Worm (Caenorhabditis elegans): Measurements from ENCODE around the gene Y50D4C.6.
A peak's percentile ranks its signal among the peaks of the same experiment; 100 is the strongest.

The Y50D4C.6 gene

ce11 chrV:903460-903859 lies 46.2 kb downstream of the Y50D4C.6 start, which contains the start of gene fmo-5 (continued):
- TF ChIP-seq zag-1 (tag; optimal IDR thresholded peaks at IDR 0.05) (no peak), elt-2 (tag; optimal IDR thresholded peaks at IDR 0.05) (peak; percentile 59), lin-39 (tag; optimal IDR thresholded peaks at IDR 0.05) (no peak), nhr-12 (tag; optimal IDR thresholded peaks at IDR 0.05) (no peak), daf-12 (tag; optimal IDR thresholded peaks at IDR 0.05) (no peak), nhr-25 (tag; optimal IDR thresholded peaks at IDR 0.05) (peak; percentile 30), fkh-2 (tag; optimal IDR thresholded peaks at IDR 0.05) (no peak), egl-5 (tag; optimal IDR thresholded peaks at IDR 0.05) (no peak), mml-1 (tag; optimal IDR thresholded peaks at IDR 0.05) (no peak), nhr-11 (tag; optimal IDR thresholded peaks at IDR 0.05) (no peak), elt-3 (tag; optimal IDR thresholded peaks at IDR 0.05) (no peak)

ce11 chrV:899087-899486 lies 50.6 kb downstream of the Y50D4C.6 start, which contains the start of gene nas-32:
Gene nas-32 (minus strand): TSS chrV:899187.
- TF ChIP-seq nhr-11 (tag; optimal IDR thresholded peaks at IDR 0.05) (no peak), nhr-77 (tag; optimal IDR thresholded peaks at IDR 0.05) (no peak), ceh-9 (tag; optimal IDR thresholded peaks at IDR 0.05) (no peak), tbx-2 (tag; optimal IDR thresholded peaks at IDR 0.05) (no peak), nhr-28 (tag; optimal IDR thresholded peaks at IDR 0.05) (no peak), fos-1 (tag; optimal IDR thresholded peaks at IDR 0.05) (no peak), ZK546.5 (tag; optimal IDR thresholded peaks at IDR 0.05) (no peak), nhr-25 (tag; optimal IDR thresholded peaks at IDR 0.05) (no peak), unc-39 (tag; optimal IDR thresholded peaks at IDR 0.05) (no peak), pha-4 (tag; optimal IDR thresholded peaks at IDR 0.05) (no peak)

All from whole organism, L3 larva.